Worm (Caenorhabditis elegans) whole organism, L1 larva: Measurements from ENCODE around the gene strd-1.

Experiments used
- blmp-1 ChIP-seq: fragments of 150-350 bp; optimal IDR thresholded peaks from 2 replicates; lab custom pipeline; 2014; ENCODE audit warnings: missing biosample characterization, missing genetic modification characterization
- efl-3 ChIP-seq: fragments of 200-800 bp; sonication (Bioruptor generic); optimal IDR thresholded peaks from 2 replicates; lab custom pipeline; 2018; ENCODE audit warnings: mild to moderate bottlenecking, missing genetic modification characterization, missing compliant biosample characterization
- elt-2 ChIP-seq: sonication (generic microtip); optimal IDR thresholded peaks from 2 replicates; lab custom pipeline; 2016; ENCODE audit warnings: missing genetic modification characterization, mild to moderate bottlenecking, inconsistent platforms, missing compliant biosample characterization, missing genetic modification reagents
- fkh-8 ChIP-seq: sonication (generic microtip); optimal IDR thresholded peaks from 2 replicates; lab custom pipeline; 2016; ENCODE audit warnings: mild to moderate bottlenecking, missing genetic modification characterization, missing compliant biosample characterization
- hlh-4 ChIP-seq: sonication (generic microtip); optimal IDR thresholded peaks from 2 replicates; lab custom pipeline; 2016; ENCODE audit warnings: mild to moderate bottlenecking, missing genetic modification characterization, missing compliant biosample characterization
- hpl-2 ChIP-seq: fragments of 150-350 bp; optimal IDR thresholded peaks from 2 replicates; lab custom pipeline; 2014; ENCODE audit warnings: missing biosample characterization, missing genetic modification reagents, missing genetic modification characterization
- lsy-2 ChIP-seq, 2 experiments: fragments of 150-350 bp; optimal IDR thresholded peaks; 2 replicates each; lab custom pipeline; 2014; ENCODE audit warnings: missing biosample characterization in 2 of 2, missing genetic modification characterization in 2 of 2
- nhr-90 ChIP-seq: sonication (generic microtip); optimal IDR thresholded peaks from 2 replicates; lab custom pipeline; 2016; ENCODE audit warnings: mild to moderate bottlenecking, missing genetic modification characterization, missing compliant biosample characterization; ENCODE audit not compliant: poor library complexity
- snpc-4 ChIP-seq: fragments of 150-350 bp; optimal IDR thresholded peaks from 2 replicates; lab custom pipeline; 2014; ENCODE audit warnings: missing biosample characterization, missing genetic modification characterization
- sox-4 ChIP-seq: sonication (generic microtip); optimal IDR thresholded peaks from 2 replicates; lab custom pipeline; 2016; ENCODE audit warnings: missing genetic modification characterization, missing compliant biosample characterization
- swsn-7 ChIP-seq: sonication (generic microtip); optimal IDR thresholded peaks from 2 replicates; lab custom pipeline; 2016; ENCODE audit warnings: missing genetic modification characterization, missing compliant biosample characterization
- unc-62 ChIP-seq: fragments of 150-350 bp; optimal IDR thresholded peaks from 2 replicates; lab custom pipeline; 2014; ENCODE audit warnings: missing biosample characterization, missing genetic modification reagents, missing genetic modification characterization
- unc-86 ChIP-seq: sonication (generic microtip); optimal IDR thresholded peaks from 2 replicates; lab custom pipeline; 2016; ENCODE audit warnings: missing genetic modification characterization, missing compliant biosample characterization
- zag-1 ChIP-seq: fragments of 150-350 bp; optimal IDR thresholded peaks from 2 replicates; lab custom pipeline; 2014; ENCODE audit warnings: missing biosample characterization, missing genetic modification characterization

DNA sequence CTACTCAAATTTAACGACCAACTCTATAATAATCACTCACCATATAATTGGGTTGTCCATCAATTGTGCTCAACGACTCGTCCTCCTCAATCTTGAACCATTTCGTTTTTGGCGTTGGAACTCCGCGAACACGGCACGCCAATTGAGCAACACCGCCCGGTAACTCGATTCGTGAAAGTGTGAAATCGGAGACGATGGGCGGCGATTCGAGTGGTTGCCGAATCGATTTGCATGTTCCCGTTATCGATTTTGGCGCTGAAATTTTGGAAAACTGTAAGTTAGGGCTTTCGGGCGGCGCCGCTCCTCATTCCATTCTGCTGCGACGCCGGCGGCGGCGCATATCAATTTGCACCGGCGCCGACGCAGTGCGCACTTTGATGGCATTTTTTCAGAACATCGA, 4.5 kb downstream of the strd-1 start:
- TF ChIP-seq lsy-2 (tag; optimal IDR thresholded peaks at IDR 0.05; lab: Kevin White, UChicago) (no peak), swsn-7 (tag; lab: Kevin White, UChicago) (no peak), hlh-4 (no peak), nhr-90 (tag; lab: Kevin White, UChicago) (no peak), sox-4 (tag; lab: Kevin White, UChicago) (no peak), blmp-1 (tag; lab: Kevin White, UChicago) (no peak), snpc-4 (tag; lab: Kevin White, UChicago) (no peak), fkh-8 (tag; lab: Kevin White, UChicago) (no peak), zag-1 (tag; lab: Kevin White, UChicago) (no peak), efl-3 (GFP tag; lab: Kevin White, UChicago) (no peak), unc-62 (GFP tag; lab: Kevin White, UChicago) (no peak), hpl-2 (GFP tag; lab: Kevin White, UChicago) (no peak), unc-86 (no peak), elt-2 (no peak)
